Worm (Caenorhabditis elegans) whole organism, L1 larva: ENCODE data around the gene K07E3.4.

Source experiments
- C04F5.9 ChIP-seq: sonication (generic microtip); optimal IDR thresholded peaks from 2 replicates; lab custom pipeline; 2016; ENCODE audit warnings: missing genetic modification characterization, missing compliant biosample characterization
- C34B4.2 ChIP-seq: sonication (generic microtip); optimal IDR thresholded peaks from 2 replicates; lab custom pipeline; 2017; ENCODE audit warnings: mild to moderate bottlenecking, missing genetic modification characterization, missing compliant biosample characterization
- F16B12.6 ChIP-seq: fragments of 150-350 bp; optimal IDR thresholded peaks from 2 replicates; lab custom pipeline; 2014; ENCODE audit warnings: missing biosample characterization, missing genetic modification characterization
- Y116A8C.19 ChIP-seq: sonication (generic microtip); optimal IDR thresholded peaks from 2 replicates; lab custom pipeline; 2016; ENCODE audit warnings: missing compliant biosample characterization, missing genetic modification characterization, borderline replicate concordance
- aha-1 ChIP-seq: fragments of 150-350 bp; optimal IDR thresholded peaks from 2 replicates; lab custom pipeline; 2014; ENCODE audit warnings: missing biosample characterization, missing genetic modification characterization
- alr-1 ChIP-seq: fragments of 200-800 bp; sonication (Bioruptor generic); optimal IDR thresholded peaks from 2 replicates; lab custom pipeline; 2018; ENCODE audit warnings: borderline replicate concordance, mild to moderate bottlenecking, missing genetic modification characterization, missing compliant biosample characterization
- ama-1 ChIP-seq: fragments of 150-350 bp; optimal IDR thresholded peaks from 2 replicates; lab custom pipeline; 2014
- ceh-63 ChIP-seq: fragments of 200-800 bp; sonication (Bioruptor generic); optimal IDR thresholded peaks from 2 replicates; lab custom pipeline; 2018; ENCODE audit warnings: mild to moderate bottlenecking, missing genetic modification characterization, missing compliant biosample characterization
- ceh-82 ChIP-seq, 3 experiments: fragments of 150-350 bp in 1 of 3; sonication (generic microtip) in 2 of 3; optimal IDR thresholded peaks; 2 replicates each; lab custom pipeline; 2014 to 2017; ENCODE audit warnings: missing biosample characterization in 3 of 3, missing genetic modification characterization in 3 of 3
- ceh-90 ChIP-seq: sonication (generic microtip); optimal IDR thresholded peaks from 2 replicates; lab custom pipeline; 2016; ENCODE audit warnings: missing genetic modification characterization, missing compliant biosample characterization
- ces-1 ChIP-seq: fragments of 150-350 bp; optimal IDR thresholded peaks from 2 replicates; lab custom pipeline; 2014; ENCODE audit warnings: missing biosample characterization, missing genetic modification reagents, missing genetic modification characterization
- dpl-1 ChIP-seq, 3 experiments: fragments of 150-350 bp in 2 of 3; sonication (generic microtip) in 1 of 3; optimal IDR thresholded peaks; 2 replicates each; lab custom pipeline; 2014 to 2017; ENCODE audit warnings: missing biosample characterization in 3 of 3, missing genetic modification characterization in 3 of 3, missing genetic modification reagents in 3 of 3
- dsc-1 ChIP-seq: sonication (generic microtip); optimal IDR thresholded peaks from 2 replicates; lab custom pipeline; 2016; ENCODE audit warnings: mild to moderate bottlenecking, missing genetic modification characterization, missing compliant biosample characterization
- egl-13 ChIP-seq: sonication (generic microtip); optimal IDR thresholded peaks from 2 replicates; lab custom pipeline; 2016; ENCODE audit warnings: missing genotype, missing genetic modification reagents, missing genetic modification characterization, missing compliant biosample characterization
- egl-27 ChIP-seq, 2 experiments: fragments of 150-350 bp in 1 of 2; sonication (generic microtip); optimal IDR thresholded peaks; 3 replicates each; lab custom pipeline; 2017 to 2018; ENCODE audit warnings: missing biosample characterization in 2 of 2, missing genetic modification characterization in 2 of 2, missing genetic modification reagents in 2 of 2
- elt-2 ChIP-seq: sonication (generic microtip); optimal IDR thresholded peaks from 2 replicates; lab custom pipeline; 2016; ENCODE audit warnings: missing genetic modification characterization, mild to moderate bottlenecking, inconsistent platforms, missing compliant biosample characterization, missing genetic modification reagents
- elt-3 ChIP-seq, 6 experiments: fragments of 150-350 bp in 1 of 6; sonication (generic microtip); optimal IDR thresholded peaks; 2 replicates each; lab custom pipeline; 2017 to 2018; ENCODE audit warnings: missing biosample characterization in 6 of 6, missing genetic modification characterization in 6 of 6, inconsistent platforms in 1 of 6
- fkh-10 ChIP-seq: sonication (generic microtip); optimal IDR thresholded peaks from 2 replicates; lab custom pipeline; 2017; ENCODE audit warnings: missing biosample characterization, missing genetic modification reagents, missing genetic modification characterization
- fkh-4 ChIP-seq: sonication (generic microtip); optimal IDR thresholded peaks from 2 replicates; lab custom pipeline; 2016; ENCODE audit warnings: missing compliant biosample characterization, missing genetic modification characterization, borderline replicate concordance
- fos-1 ChIP-seq: fragments of 150-350 bp; optimal IDR thresholded peaks from 2 replicates; lab custom pipeline; 2014; ENCODE audit warnings: missing biosample characterization, missing genetic modification characterization
- hlh-4 ChIP-seq: sonication (generic microtip); optimal IDR thresholded peaks from 2 replicates; lab custom pipeline; 2016; ENCODE audit warnings: mild to moderate bottlenecking, missing genetic modification characterization, missing compliant biosample characterization
- hpl-2 ChIP-seq: fragments of 150-350 bp; optimal IDR thresholded peaks from 2 replicates; lab custom pipeline; 2014; ENCODE audit warnings: missing biosample characterization, missing genetic modification reagents, missing genetic modification characterization
- isw-1 ChIP-seq: fragments of 200-800 bp; sonication (Bioruptor generic); IDR thresholded peaks from 2 replicates; pipeline ENCODE4 v1.3.6; 2022; ENCODE audit warnings: missing genetic modification characterization, missing compliant biosample characterization
- lin-13 ChIP-seq: fragments of 150-350 bp; optimal IDR thresholded peaks from 2 replicates; lab custom pipeline; 2014; ENCODE audit warnings: missing biosample characterization, missing genetic modification reagents, missing genetic modification characterization
- lin-14 ChIP-seq: fragments of 200-800 bp; sonication (Bioruptor generic); optimal IDR thresholded peaks from 2 replicates; lab custom pipeline; 2018; ENCODE audit warnings: mild to moderate bottlenecking, missing genetic modification characterization, moderate library complexity, missing compliant biosample characterization
- lin-35 ChIP-seq, 2 experiments: fragments of 150-350 bp; optimal IDR thresholded peaks; 2 replicates each; lab custom pipeline; 2014; ENCODE audit warnings: missing biosample characterization in 2 of 2, missing genetic modification characterization in 2 of 2, missing genetic modification reagents in 2 of 2
- lsy-2 ChIP-seq, 2 experiments: fragments of 150-350 bp; optimal IDR thresholded peaks; 2 replicates each; lab custom pipeline; 2014; ENCODE audit warnings: missing biosample characterization in 2 of 2, missing genetic modification characterization in 2 of 2
- mef-2 ChIP-seq: fragments of 150-350 bp; optimal IDR thresholded peaks from 2 replicates; lab custom pipeline; 2014; ENCODE audit warnings: missing biosample characterization, missing genetic modification characterization
- mep-1 ChIP-seq: fragments of 150-350 bp; optimal IDR thresholded peaks from 2 replicates; lab custom pipeline; 2014; ENCODE audit warnings: missing biosample characterization, missing genetic modification characterization
- nhr-19 ChIP-seq: fragments of 200-800 bp; sonication (Bioruptor generic); conservative IDR thresholded peaks from 2 replicates; pipeline ENCODE4 v1.3.6; 2022; ENCODE audit warnings: missing genetic modification characterization, missing compliant biosample characterization
- nhr-237 ChIP-seq: fragments of 150-350 bp; optimal IDR thresholded peaks from 2 replicates; lab custom pipeline; 2014; ENCODE audit warnings: missing biosample characterization, missing genetic modification characterization
- nhr-28 ChIP-seq: fragments of 150-350 bp; optimal IDR thresholded peaks from 2 replicates; lab custom pipeline; 2014; ENCODE audit warnings: missing biosample characterization, missing genetic modification characterization
- nhr-47 ChIP-seq: sonication (generic microtip); optimal IDR thresholded peaks from 2 replicates; lab custom pipeline; 2016; ENCODE audit warnings: mild to moderate bottlenecking, missing genetic modification characterization, moderate library complexity, missing compliant biosample characterization
- nhr-71 ChIP-seq: sonication (generic microtip); optimal IDR thresholded peaks from 2 replicates; lab custom pipeline; 2016; ENCODE audit warnings: mild to moderate bottlenecking, missing genetic modification characterization, moderate library complexity, missing compliant biosample characterization
- nhr-76 ChIP-seq: sonication (generic microtip); optimal IDR thresholded peaks from 2 replicates; lab custom pipeline; 2017; ENCODE audit warnings: missing biosample characterization, missing genetic modification characterization
- nhr-77 ChIP-seq: fragments of 150-350 bp; optimal IDR thresholded peaks from 2 replicates; lab custom pipeline; 2014; ENCODE audit warnings: missing biosample characterization, missing genetic modification characterization
- nhr-85 ChIP-seq: sonication (generic microtip); peaks from one replicate; lab custom pipeline; 2016; ENCODE audit warnings: missing genetic modification characterization, inconsistent platforms, missing compliant biosample characterization
- pag-3 ChIP-seq: sonication (generic microtip); optimal IDR thresholded peaks from 2 replicates; lab custom pipeline; 2017; ENCODE audit warnings: missing genetic modification characterization, mild to moderate bottlenecking, missing compliant biosample characterization, antibody characterized with exemption, borderline replicate concordance; ENCODE audit not compliant: insufficient read depth
- pqm-1 ChIP-seq: sonication (generic microtip); optimal IDR thresholded peaks from 3 replicates; lab custom pipeline; 2017; ENCODE audit warnings: missing biosample characterization, missing genetic modification characterization
- rnt-1 ChIP-seq: sonication (generic microtip); optimal IDR thresholded peaks from 2 replicates; lab custom pipeline; 2016; ENCODE audit warnings: mild to moderate bottlenecking, missing genetic modification characterization, moderate library complexity, missing compliant biosample characterization
- skn-1 ChIP-seq: fragments of 150-350 bp; optimal IDR thresholded peaks from 2 replicates; lab custom pipeline; 2014; ENCODE audit warnings: missing biosample characterization, missing genetic modification characterization
- snpc-4 ChIP-seq: fragments of 150-350 bp; optimal IDR thresholded peaks from 2 replicates; lab custom pipeline; 2014; ENCODE audit warnings: missing biosample characterization, missing genetic modification characterization
- snu-23 ChIP-seq: sonication (generic microtip); optimal IDR thresholded peaks from 2 replicates; lab custom pipeline; 2016; ENCODE audit warnings: missing genetic modification characterization, missing compliant biosample characterization
- sox-4 ChIP-seq: sonication (generic microtip); optimal IDR thresholded peaks from 2 replicates; lab custom pipeline; 2016; ENCODE audit warnings: missing genetic modification characterization, missing compliant biosample characterization
- sup-37 ChIP-seq: fragments of 200-800 bp; sonication (Bioruptor generic); optimal IDR thresholded peaks from 2 replicates; lab custom pipeline; 2018; ENCODE audit warnings: mild to moderate bottlenecking, missing genetic modification characterization, missing compliant biosample characterization
- tlp-1 ChIP-seq: fragments of 150-350 bp; optimal IDR thresholded peaks from 2 replicates; lab custom pipeline; 2014; ENCODE audit warnings: missing biosample characterization, missing genetic modification characterization
- unc-130 ChIP-seq: fragments of 150-350 bp; optimal IDR thresholded peaks from 2 replicates; lab custom pipeline; 2017; ENCODE audit warnings: missing biosample characterization, missing genetic modification characterization, inconsistent platforms
- unc-62 ChIP-seq: fragments of 150-350 bp; optimal IDR thresholded peaks from 2 replicates; lab custom pipeline; 2014; ENCODE audit warnings: missing biosample characterization, missing genetic modification reagents, missing genetic modification characterization
- unc-86 ChIP-seq: sonication (generic microtip); optimal IDR thresholded peaks from 2 replicates; lab custom pipeline; 2016; ENCODE audit warnings: missing genetic modification characterization, missing compliant biosample characterization
- unc-98 ChIP-seq: fragments of 200-800 bp; sonication (Bioruptor generic); IDR thresholded peaks from 2 replicates; pipeline ENCODE4 v1.3.6; 2022; ENCODE audit warnings: missing genetic modification characterization, missing compliant biosample characterization
- zag-1 ChIP-seq: fragments of 150-350 bp; optimal IDR thresholded peaks from 2 replicates; lab custom pipeline; 2014; ENCODE audit warnings: missing biosample characterization, missing genetic modification characterization
- zip-4 ChIP-seq: fragments of 200-800 bp; sonication (Bioruptor generic); optimal IDR thresholded peaks from 2 replicates; lab custom pipeline; 2018; ENCODE audit warnings: mild to moderate bottlenecking, missing genetic modification characterization, moderate library complexity, missing compliant biosample characterization
- ztf-11 ChIP-seq, 2 experiments: sonication (generic microtip); optimal IDR thresholded peaks; 2 replicates each; lab custom pipeline; 2016 to 2017; ENCODE audit warnings: missing genetic modification characterization in 2 of 2, missing biosample characterization in 1 of 2, missing compliant biosample characterization in 1 of 2

Gene K07E3.4

ce11 chrX:8089266-8089909, 5.6 kb upstream of the K07E3.4 start:
- TF ChIP-seq C34B4.2 (tag; lab: Kevin White, UChicago) (no peak), egl-27 (tag; optimal IDR thresholded peaks at IDR 0.05; lab: Kevin White, UChicago) (no peak), sox-4 (tag; lab: Kevin White, UChicago) (no peak), dpl-1 (GFP tag; optimal IDR thresholded peaks at IDR 0.05; lab: Kevin White, UChicago) (peak in 1 of 3 experiments; percentile 2), ces-1 (GFP tag; lab: Kevin White, UChicago) (no peak), dsc-1 (no peak), lin-13 (GFP tag; lab: Kevin White, UChicago) (no peak), skn-1 (no peak), unc-130 (tag; lab: Kevin White, UChicago) (no peak), fkh-10 (GFP tag; lab: Kevin White, UChicago) (no peak), mef-2 (tag; lab: Kevin White, UChicago) (no peak), unc-98 (GFP tag; lab: Robert Waterston, UW) (no peak), nhr-76 (no peak), unc-62 (GFP tag; lab: Kevin White, UChicago) (no peak), C04F5.9 (no peak), ceh-90 (no peak), zip-4 (GFP tag; lab: Kevin White, UChicago) (no peak), nhr-19 (GFP tag; lab: Robert Waterston, UW) (no peak; the same call in 1 of the 2 replicates), pqm-1 (no peak), lsy-2 (tag; optimal IDR thresholded peaks at IDR 0.05; lab: Kevin White, UChicago) (no peak), ama-1 (lab: Kevin White, UChicago) (no peak), isw-1 (no peak), rnt-1 (tag; lab: Kevin White, UChicago) (peak; percentile 22), mep-1 (tag; lab: Kevin White, UChicago) (peak; percentile 65), lin-35 (GFP tag; optimal IDR thresholded peaks at IDR 0.05; lab: Kevin White, UChicago) (peak in 1 of 2 experiments; percentile 15), aha-1 (no peak), nhr-71 (tag; lab: Kevin White, UChicago) (peak; percentile 23), fos-1 (tag; lab: Kevin White, UChicago) (no peak), snpc-4 (tag; lab: Kevin White, UChicago) (no peak), lin-14 (GFP tag; lab: Kevin White, UChicago) (peak; percentile 43), nhr-85 (tag; lab: Kevin White, UChicago) (no peak), ceh-82 (tag; optimal IDR thresholded peaks at IDR 0.05; lab: Kevin White, UChicago) (no peak), Y116A8C.19 (tag; lab: Kevin White, UChicago) (no peak), unc-86 (tag; lab: Kevin White, UChicago) (no peak), nhr-77 (tag; lab: Kevin White, UChicago) (no peak), pag-3 (tag; lab: Kevin White, UChicago) (no peak), tlp-1 (tag; lab: Kevin White, UChicago) (no peak), ztf-11 (tag; optimal IDR thresholded peaks at IDR 0.05; lab: Kevin White, UChicago) (no peak), F16B12.6 (tag; lab: Kevin White, UChicago) (peak; percentile 80), snu-23 (GFP tag; lab: Kevin White, UChicago) (peak; percentile 24), elt-2 (tag; lab: Kevin White, UChicago) (peak; percentile 16), elt-3 (tag; optimal IDR thresholded peaks at IDR 0.05; lab: Kevin White, UChicago) (peak in 2 of 6 experiments; percentile 4 to 78), egl-13 (no peak), alr-1 (no peak), ceh-63 (GFP tag; lab: Kevin White, UChicago) (no peak), hlh-4 (no peak), nhr-237 (tag; lab: Kevin White, UChicago) (no peak), nhr-28 (tag; lab: Kevin White, UChicago) (no peak), nhr-47 (tag; lab: Kevin White, UChicago) (no peak), fkh-4 (tag; lab: Kevin White, UChicago) (no peak), sup-37 (no peak), zag-1 (tag; lab: Kevin White, UChicago) (no peak), hpl-2 (GFP tag; lab: Kevin White, UChicago) (no peak)
